Worm (Caenorhabditis elegans) whole organism, L2 larva: ENCODE results near the gene ptp-1.

Experiments used
- C34F6.9 ChIP-seq: fragments of 150-350 bp; optimal IDR thresholded peaks from 2 replicates; lab custom pipeline; 2014; ENCODE audit warnings: missing biosample characterization, missing genetic modification characterization
- R02D3.7 ChIP-seq: fragments of 150-350 bp; optimal IDR thresholded peaks from 2 replicates; lab custom pipeline; 2014; ENCODE audit warnings: missing biosample characterization, missing genetic modification characterization
- Y55F3AM.14 ChIP-seq: fragments of 200-800 bp; sonication (Bioruptor generic); optimal IDR thresholded peaks from 2 replicates; lab custom pipeline; 2018; ENCODE audit warnings: mild to moderate bottlenecking, missing genetic modification characterization, missing compliant biosample characterization
- ZK546.5 ChIP-seq: sonication (generic microtip); optimal IDR thresholded peaks from 2 replicates; lab custom pipeline; 2017; ENCODE audit warnings: missing biosample characterization, missing genetic modification characterization
- alr-1 ChIP-seq: fragments of 150-350 bp; optimal IDR thresholded peaks from 2 replicates; lab custom pipeline; 2014; ENCODE audit warnings: missing biosample characterization, missing genetic modification characterization
- aly-2 ChIP-seq: fragments of 150-350 bp; optimal IDR thresholded peaks from 2 replicates; lab custom pipeline; 2014; ENCODE audit warnings: missing biosample characterization, missing genetic modification characterization
- ama-1 ChIP-seq: fragments of 150-350 bp; optimal IDR thresholded peaks from 2 replicates; lab custom pipeline; 2018; ENCODE audit warnings: inconsistent platforms
- blmp-1 ChIP-seq: sonication (generic microtip); optimal IDR thresholded peaks from 2 replicates; lab custom pipeline; 2017; ENCODE audit warnings: missing genetic modification characterization, mild to moderate bottlenecking, missing compliant biosample characterization, antibody characterized with exemption, moderate library complexity; ENCODE audit not compliant: insufficient read depth
- ceh-16 ChIP-seq: fragments of 150-350 bp; optimal IDR thresholded peaks from 2 replicates; lab custom pipeline; 2014; ENCODE audit warnings: missing biosample characterization, missing genetic modification characterization
- ceh-82 ChIP-seq: fragments of 150-350 bp; optimal IDR thresholded peaks from 2 replicates; lab custom pipeline; 2014; ENCODE audit warnings: missing biosample characterization, missing genetic modification characterization
- crh-2 ChIP-seq: sonication (generic microtip); optimal IDR thresholded peaks from 2 replicates; lab custom pipeline; 2017; ENCODE audit warnings: missing biosample characterization, missing genetic modification characterization
- egl-27 ChIP-seq: sonication (generic microtip); optimal IDR thresholded peaks from 3 replicates; lab custom pipeline; 2017; ENCODE audit warnings: missing biosample characterization, missing genetic modification reagents, missing genetic modification characterization
- elt-1 ChIP-seq: fragments of 150-350 bp; optimal IDR thresholded peaks from 2 replicates; lab custom pipeline; 2014; ENCODE audit warnings: missing biosample characterization, missing genetic modification characterization
- elt-3 ChIP-seq: sonication (generic microtip); optimal IDR thresholded peaks from 2 replicates; lab custom pipeline; 2017; ENCODE audit warnings: missing biosample characterization, missing genetic modification characterization
- fos-1 ChIP-seq: fragments of 150-350 bp; optimal IDR thresholded peaks from 2 replicates; lab custom pipeline; 2014; ENCODE audit warnings: missing biosample characterization, missing genetic modification characterization
- gmeb-1 ChIP-seq: fragments of 150-350 bp; optimal IDR thresholded peaks from 2 replicates; lab custom pipeline; 2014; ENCODE audit warnings: missing biosample characterization, missing genetic modification characterization
- lin-11 ChIP-seq: fragments of 150-350 bp; sonication (generic microtip); optimal IDR thresholded peaks from 2 replicates; lab custom pipeline; 2014; ENCODE audit warnings: missing biosample characterization, missing genetic modification characterization, inconsistent platforms, mixed read lengths
- lin-13 ChIP-seq: fragments of 150-350 bp; optimal IDR thresholded peaks from 2 replicates; lab custom pipeline; 2014; ENCODE audit warnings: missing biosample characterization, missing genetic modification reagents, missing genetic modification characterization
- lin-39 ChIP-seq: fragments of 150-350 bp; optimal IDR thresholded peaks from 2 replicates; lab custom pipeline; 2014; ENCODE audit warnings: missing biosample characterization, missing genetic modification reagents, missing genetic modification characterization
- lsy-2 ChIP-seq, 2 experiments: fragments of 150-350 bp in 1 of 2; sonication (generic microtip) in 1 of 2; optimal IDR thresholded peaks; 2 replicates each; lab custom pipeline; 2014 to 2017; ENCODE audit warnings: missing biosample characterization in 2 of 2, missing genetic modification characterization in 2 of 2
- mbf-1 ChIP-seq: sonication (generic microtip); optimal IDR thresholded peaks from 2 replicates; lab custom pipeline; 2017; ENCODE audit warnings: missing biosample characterization, missing genetic modification characterization
- mdl-1 ChIP-seq, 2 experiments: fragments of 150-350 bp in 1 of 2; sonication (generic microtip) in 1 of 2; optimal IDR thresholded peaks; 2 replicates each; lab custom pipeline; 2017; ENCODE audit warnings: missing biosample characterization in 2 of 2, missing genetic modification characterization in 2 of 2
- nhr-11 ChIP-seq: fragments of 150-350 bp; optimal IDR thresholded peaks from 2 replicates; lab custom pipeline; 2014; ENCODE audit warnings: missing biosample characterization, missing genetic modification characterization
- nhr-12 ChIP-seq: fragments of 150-350 bp; optimal IDR thresholded peaks from 2 replicates; lab custom pipeline; 2014; ENCODE audit warnings: missing biosample characterization, missing genetic modification characterization
- nhr-129 ChIP-seq: fragments of 150-350 bp; optimal IDR thresholded peaks from 2 replicates; lab custom pipeline; 2014; ENCODE audit warnings: missing biosample characterization, missing genetic modification characterization
- nhr-21 ChIP-seq: fragments of 150-350 bp; optimal IDR thresholded peaks from 2 replicates; lab custom pipeline; 2014; ENCODE audit warnings: missing biosample characterization, missing genetic modification characterization
- nhr-23 ChIP-seq: fragments of 150-350 bp; optimal IDR thresholded peaks from 2 replicates; lab custom pipeline; 2014; ENCODE audit warnings: missing biosample characterization, missing genetic modification reagents, missing genetic modification characterization
- nhr-237 ChIP-seq: fragments of 150-350 bp; optimal IDR thresholded peaks from 2 replicates; lab custom pipeline; 2014; ENCODE audit warnings: missing biosample characterization, missing genetic modification characterization
- nhr-25 ChIP-seq: fragments of 150-350 bp; sonication (generic microtip); optimal IDR thresholded peaks from 3 replicates; lab custom pipeline; 2014; ENCODE audit warnings: missing biosample characterization, missing genetic modification characterization
- nhr-6 ChIP-seq: fragments of 150-350 bp; optimal IDR thresholded peaks from 2 replicates; lab custom pipeline; 2014; ENCODE audit warnings: missing biosample characterization, missing genetic modification characterization
- nhr-77 ChIP-seq: fragments of 150-350 bp; optimal IDR thresholded peaks from 2 replicates; lab custom pipeline; 2014; ENCODE audit warnings: missing biosample characterization, missing genetic modification characterization
- sem-4 ChIP-seq: fragments of 150-350 bp; optimal IDR thresholded peaks from 2 replicates; lab custom pipeline; 2014; ENCODE audit warnings: missing biosample characterization, missing genetic modification reagents, missing genetic modification characterization
- skn-1 ChIP-seq: sonication (generic microtip); optimal IDR thresholded peaks from 2 replicates; lab custom pipeline; 2017; ENCODE audit warnings: missing biosample characterization, missing genetic modification characterization
- sma-3 ChIP-seq: sonication (generic microtip); optimal IDR thresholded peaks from 2 replicates; lab custom pipeline; 2016; ENCODE audit warnings: missing genetic modification reagents, missing genetic modification characterization, missing compliant biosample characterization
- sma-9 ChIP-seq, 2 experiments: fragments of 150-350 bp in 1 of 2; sonication (generic microtip) in 1 of 2; optimal IDR thresholded peaks; 2 replicates each; lab custom pipeline; 2014 to 2016; ENCODE audit warnings: missing genetic modification characterization in 2 of 2, mild to moderate bottlenecking in 1 of 2, missing biosample characterization in 1 of 2, missing compliant biosample characterization in 1 of 2, missing genetic modification reagents in 1 of 2, moderate library complexity in 1 of 2
- snpc-4 ChIP-seq: fragments of 150-350 bp; optimal IDR thresholded peaks from 2 replicates; lab custom pipeline; 2014; ENCODE audit warnings: missing biosample characterization, missing genetic modification characterization
- unc-55 ChIP-seq: fragments of 150-350 bp; sonication (generic microtip); optimal IDR thresholded peaks from 3 replicates; lab custom pipeline; 2014; ENCODE audit warnings: missing biosample characterization, missing genetic modification reagents, missing genetic modification characterization
- unc-62 ChIP-seq: fragments of 150-350 bp; optimal IDR thresholded peaks from 2 replicates; lab custom pipeline; 2014; ENCODE audit warnings: missing biosample characterization, missing genetic modification reagents, missing genetic modification characterization
- ztf-1 ChIP-seq: fragments of 200-800 bp; sonication (Bioruptor generic); conservative IDR thresholded peaks from 2 replicates; pipeline ENCODE4 v1.3.6; 2022; ENCODE audit warnings: missing genetic modification characterization, missing compliant biosample characterization
- ztf-11 ChIP-seq: sonication (generic microtip); optimal IDR thresholded peaks from 2 replicates; lab custom pipeline; 2017; ENCODE audit warnings: missing biosample characterization, missing genetic modification characterization
- ztf-4 ChIP-seq: fragments of 150-350 bp; optimal IDR thresholded peaks from 2 replicates; lab custom pipeline; 2014; ENCODE audit warnings: missing biosample characterization, missing genetic modification characterization

Gene ptp-1

ce11 chrIII:3644075-3644474 is 53.6 kb downstream of the ptp-1 start, which contains the start of gene unc-93:
Gene unc-93 (plus strand): TSS chrIII:3644375.
- TF ChIP-seq elt-3 (tag; lab: Kevin White, UChicago) = no peak
- no peak for TF ChIP-seq sem-4 (tag; lab: Kevin White, UChicago)
- TF ChIP-seq nhr-6 (tag; lab: Kevin White, UChicago) = no peak
- no peak for TF ChIP-seq ztf-4 (tag; lab: Kevin White, UChicago)
- TF ChIP-seq ceh-16 = no peak
- no peak for TF ChIP-seq nhr-12 (tag; lab: Kevin White, UChicago)
- no peak for TF ChIP-seq ama-1
- TF ChIP-seq ceh-82 (tag; lab: Kevin White, UChicago) = no peak
- no peak for TF ChIP-seq egl-27 (tag; lab: Kevin White, UChicago)
- no peak for TF ChIP-seq C34F6.9 (tag; lab: Kevin White, UChicago)
- TF ChIP-seq lin-11 = no peak
- TF ChIP-seq ztf-11 (tag; lab: Kevin White, UChicago) = no peak
- TF ChIP-seq alr-1 (tag; lab: Kevin White, UChicago) = no peak
- no peak for TF ChIP-seq nhr-129

- TF ChIP-seq fos-1 (tag; lab: Kevin White, UChicago) (peak; percentile 54), lin-13 (GFP tag; lab: Kevin White, UChicago) (no peak)
- TF ChIP-seq, all 48 proteins: peak for 1
Observed at ce11 chrIII:3649305-3649704, 58.8 kb downstream of the ptp-1 start.

ce11 chrIII:3650266-3650665 is 59.7 kb downstream of the ptp-1 start:
- no peak for TF ChIP-seq aly-2 (tag; lab: Kevin White, UChicago)
- TF ChIP-seq elt-1 = no peak
- no peak for TF ChIP-seq ztf-4 (tag; lab: Kevin White, UChicago)
- TF ChIP-seq unc-62 = no peak
- TF ChIP-seq nhr-237 (tag; lab: Kevin White, UChicago) = no peak
- TF ChIP-seq nhr-23 (tag; lab: Kevin White, UChicago) = no peak
- TF ChIP-seq crh-2 = no peak
- no peak for TF ChIP-seq snpc-4 (tag; lab: Kevin White, UChicago)
- TF ChIP-seq lin-13 (GFP tag; lab: Kevin White, UChicago) = no peak
- TF ChIP-seq sma-3 (GFP tag; lab: Kevin White, UChicago) = peak; percentile 22
- TF ChIP-seq ztf-11 (tag; lab: Kevin White, UChicago) = no peak
- peak; percentile 7 for TF ChIP-seq nhr-25 (tag; lab: Kevin White, UChicago)
- no peak for TF ChIP-seq nhr-21 (tag; lab: Kevin White, UChicago)
- no peak for TF ChIP-seq unc-55 (GFP tag; lab: Kevin White, UChicago)
- no peak for TF ChIP-seq ceh-82 (tag; lab: Kevin White, UChicago)
- TF ChIP-seq mdl-1 (tag; optimal IDR thresholded peaks at IDR 0.05; lab: Kevin White, UChicago) = no peak
- TF ChIP-seq C34F6.9 (tag; lab: Kevin White, UChicago) = no peak
- peak; percentile 35 for TF ChIP-seq fos-1 (tag; lab: Kevin White, UChicago)
- TF ChIP-seq elt-3 (tag; lab: Kevin White, UChicago) = no peak
- TF ChIP-seq R02D3.7 (tag; lab: Kevin White, UChicago) = no peak
- TF ChIP-seq, all 48 proteins: peak for 3

ce11 chrIII:3650677-3651315 is 60.3 kb downstream of the ptp-1 start, which contains the start of the genes madf-8 and gsr-1:
Gene madf-8 (minus strand): TSS chrIII:3650832.
Gene gsr-1 (plus strand): TSS chrIII:3650907.
- TF ChIP-seq Y55F3AM.14 (GFP tag; lab: Kevin White, UChicago) (no peak), ama-1 (peak; percentile 34), mdl-1 (tag; optimal IDR thresholded peaks at IDR 0.05; lab: Kevin White, UChicago) (no peak), skn-1 (tag; lab: Kevin White, UChicago) (peak; percentile 37), aly-2 (tag; lab: Kevin White, UChicago) (no peak), nhr-25 (tag; lab: Kevin White, UChicago) (no peak), snpc-4 (tag; lab: Kevin White, UChicago) (no peak), ztf-1 (GFP tag; lab: Robert Waterston, UW) (no peak), elt-3 (tag; lab: Kevin White, UChicago) (no peak), crh-2 (no peak), lin-39 (tag; lab: Kevin White, UChicago) (no peak), nhr-21 (tag; lab: Kevin White, UChicago) (no peak), C34F6.9 (tag; lab: Kevin White, UChicago) (peak; percentile 48), unc-55 (GFP tag; lab: Kevin White, UChicago) (peak; percentile 71), ztf-11 (tag; lab: Kevin White, UChicago) (no peak), gmeb-1 (tag; lab: Kevin White, UChicago) (peak; percentile 79), nhr-6 (tag; lab: Kevin White, UChicago) (no peak), blmp-1 (tag; lab: Kevin White, UChicago) (no peak), ZK546.5 (tag; lab: Kevin White, UChicago) (no peak), lin-11 (peak; percentile 57), nhr-129 (peak; percentile 61), nhr-23 (tag; lab: Kevin White, UChicago) (no peak), nhr-77 (tag; lab: Kevin White, UChicago) (no peak), nhr-11 (tag; lab: Kevin White, UChicago) (no peak), fos-1 (tag; lab: Kevin White, UChicago) (peak; percentile 13), ceh-16 (no peak), mbf-1 (tag; lab: Kevin White, UChicago) (no peak), sma-9 (GFP tag; optimal IDR thresholded peaks at IDR 0.05; lab: Kevin White, UChicago) (peak; percentile 61), sma-9 (tag; optimal IDR thresholded peaks at IDR 0.05; lab: Kevin White, UChicago) (no peak), lin-13 (GFP tag; lab: Kevin White, UChicago) (peak; percentile 64), sem-4 (tag; lab: Kevin White, UChicago) (peak; percentile 6), lsy-2 (tag; optimal IDR thresholded peaks at IDR 0.05; lab: Kevin White, UChicago) (peak; percentile 24 to 74), alr-1 (tag; lab: Kevin White, UChicago) (no peak), nhr-237 (tag; lab: Kevin White, UChicago) (no peak), ceh-82 (tag; lab: Kevin White, UChicago) (no peak), R02D3.7 (tag; lab: Kevin White, UChicago) (no peak)
